Worm (Caenorhabditis elegans): ENCODE measurements around the gene Y43C5A.4.

DNA sequence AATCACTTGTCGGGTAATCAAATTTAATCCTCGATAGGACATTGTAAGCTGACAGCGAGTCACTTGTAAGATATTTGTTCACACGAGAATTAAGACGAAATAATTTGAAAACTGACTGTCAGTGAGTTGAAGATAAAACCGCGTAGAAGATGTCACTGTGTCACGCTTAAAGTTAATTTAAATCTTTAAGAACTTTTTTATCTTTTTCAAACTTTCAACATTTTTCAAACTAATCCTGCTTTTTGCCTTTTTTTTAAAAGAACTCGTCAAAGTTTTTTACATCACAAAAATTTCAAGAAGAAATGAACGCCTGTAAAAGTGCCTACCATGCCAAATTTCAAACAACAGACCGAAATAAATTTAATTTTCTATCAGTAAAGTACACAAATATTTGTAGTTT lies 35.7 kb downstream of the Y43C5A.4 start, which contains the start of gene acs-18:
- no peak for TF ChIP-seq fos-1 (tag; optimal IDR thresholded peaks at IDR 0.05)
- TF ChIP-seq ZK546.5 (tag; optimal IDR thresholded peaks at IDR 0.05) = no peak
- TF ChIP-seq elt-1 (tag; optimal IDR thresholded peaks at IDR 0.05) = no peak
- no peak for TF ChIP-seq snpc-4 (tag; optimal IDR thresholded peaks at IDR 0.05)
- no peak for TF ChIP-seq ceh-16 (tag; optimal IDR thresholded peaks at IDR 0.05)
- no peak for TF ChIP-seq unc-62 (GFP tag; optimal IDR thresholded peaks at IDR 0.05)
- no peak for TF ChIP-seq ztf-11 (tag; optimal IDR thresholded peaks at IDR 0.05)
- TF ChIP-seq nhr-77 (tag; optimal IDR thresholded peaks at IDR 0.05) = no peak
- no peak for TF ChIP-seq mdl-1 (tag; optimal IDR thresholded peaks at IDR 0.05)
